Fruit fly (Drosophila melanogaster) whole organism, embryonic: ENCODE results near the gene CG6479.

ENCODE experiments used
- Ada2b ChIP-seq: fragments of 200-800 bp; sonication (Bioruptor generic); IDR thresholded peaks from 2 replicates; pipeline ENCODE4 v1.3.6; 2022; ENCODE audit warnings: missing biosample characterization, missing genetic modification characterization
- Asciz ChIP-seq: fragments of 200-800 bp; sonication (Bioruptor generic); optimal IDR thresholded peaks from 2 replicates; lab custom pipeline; 2017; ENCODE audit warnings: missing biosample characterization, mild to moderate bottlenecking, missing genetic modification characterization, missing genetic modification reagents
- Atf6 ChIP-seq: fragments of 200-800 bp; sonication (Bioruptor generic); IDR thresholded peaks from 2 replicates; pipeline ENCODE4 v1.3.6; 2022; ENCODE audit warnings: missing biosample characterization, missing genetic modification characterization
- CG10147 ChIP-seq: fragments of 200-800 bp; sonication (Bioruptor generic); optimal IDR thresholded peaks from 2 replicates; lab custom pipeline; 2019; ENCODE audit warnings: missing biosample characterization, mild to moderate bottlenecking, missing genetic modification characterization, moderate library complexity
- CG10209 ChIP-seq: fragments of 200-800 bp; sonication (Bioruptor generic); optimal IDR thresholded peaks from 3 replicates; lab custom pipeline; 2017; ENCODE audit warnings: missing biosample characterization, mild to moderate bottlenecking, missing genetic modification characterization, missing genetic modification reagents
- CG10274 ChIP-seq: fragments of 200-800 bp; sonication (Bioruptor generic); optimal IDR thresholded peaks from 3 replicates; lab custom pipeline; 2017; ENCODE audit warnings: missing biosample characterization, mild to moderate bottlenecking, missing genetic modification characterization
- CG10366 ChIP-seq: fragments of 200-800 bp; sonication (Bioruptor generic); IDR thresholded peaks from 2 replicates; pipeline ENCODE4 v1.3.6; 2022; ENCODE audit warnings: missing biosample characterization, missing genetic modification characterization
- CG10462 ChIP-seq: fragments of 200-800 bp; sonication (Bioruptor generic); optimal IDR thresholded peaks from 2 replicates; lab custom pipeline; 2016; ENCODE audit warnings: missing biosample characterization, missing genetic modification characterization
- CG10654 ChIP-seq: fragments of 200-800 bp; sonication (Bioruptor generic); optimal IDR thresholded peaks from 2 replicates; lab custom pipeline; 2016; ENCODE audit warnings: missing biosample characterization, missing genetic modification characterization
- CG11093 ChIP-seq: fragments of 200-800 bp; sonication (Bioruptor generic); IDR thresholded peaks from 3 replicates; pipeline ENCODE4 v1.3.6; 2022; ENCODE audit warnings: missing biosample characterization, missing genetic modification characterization
- CG11504 ChIP-seq: fragments of 200-800 bp; sonication (Bioruptor generic); optimal IDR thresholded peaks from 3 replicates; lab custom pipeline; 2019; ENCODE audit warnings: missing biosample characterization, mild to moderate bottlenecking, missing genetic modification characterization, moderate library complexity
- CG12219 ChIP-seq: fragments of 200-800 bp; sonication (Bioruptor generic); optimal IDR thresholded peaks from 3 replicates; lab custom pipeline; 2018; ENCODE audit warnings: missing biosample characterization, mild to moderate bottlenecking, missing genetic modification characterization
- CG12659 ChIP-seq: fragments of 200-800 bp; sonication (Bioruptor generic); optimal IDR thresholded peaks from 3 replicates; lab custom pipeline; 2017; ENCODE audit warnings: mild to moderate bottlenecking, missing biosample characterization, missing genetic modification reagents, missing genetic modification characterization
- CG13894 ChIP-seq: fragments of 200-800 bp; sonication (Bioruptor generic); optimal IDR thresholded peaks from 3 replicates; lab custom pipeline; 2018; ENCODE audit warnings: missing biosample characterization, mild to moderate bottlenecking, missing genetic modification characterization, moderate library complexity
- CG15479 ChIP-seq: fragments of 200-800 bp; sonication (Bioruptor generic); optimal IDR thresholded peaks from 3 replicates; lab custom pipeline; 2019; ENCODE audit warnings: missing biosample characterization, mild to moderate bottlenecking, missing genetic modification characterization, moderate library complexity
- CG17328 ChIP-seq: fragments of 200-800 bp; sonication (Bioruptor generic); IDR thresholded peaks from 2 replicates; pipeline ENCODE4 v1.3.6; 2022; ENCODE audit warnings: missing biosample characterization, missing genetic modification characterization
- CG32767 ChIP-seq: fragments of 200-800 bp; sonication (Bioruptor generic); IDR thresholded peaks from 2 replicates; pipeline ENCODE4 v1.3.6; 2022; ENCODE audit warnings: missing biosample characterization, missing genetic modification characterization
- CG34422 ChIP-seq: fragments of 200-800 bp; sonication (Bioruptor generic); IDR thresholded peaks from 3 replicates; pipeline ENCODE4 v1.3.6; 2022; ENCODE audit warnings: missing biosample characterization, missing genetic modification characterization
- CG6683 ChIP-seq: fragments of 200-800 bp; sonication (Bioruptor generic); optimal IDR thresholded peaks from 2 replicates; lab custom pipeline; 2017; ENCODE audit warnings: missing biosample characterization, mild to moderate bottlenecking, missing genetic modification characterization, missing genetic modification reagents
- CG7372 ChIP-seq: fragments of 200-800 bp; sonication (Bioruptor generic); IDR thresholded peaks from 2 replicates; pipeline ENCODE4 v1.3.6; 2022; ENCODE audit warnings: missing biosample characterization, missing genetic modification characterization
- CG8765 ChIP-seq: fragments of 200-800 bp; sonication (Bioruptor generic); IDR thresholded peaks from 2 replicates; pipeline ENCODE4 v1.3.6; 2022; ENCODE audit warnings: missing biosample characterization, missing genetic modification characterization
- CG9609 ChIP-seq: fragments of 200-800 bp; sonication (Bioruptor generic); optimal IDR thresholded peaks from 3 replicates; lab custom pipeline; 2016; ENCODE audit warnings: missing biosample characterization, missing genetic modification characterization
- CoRest ChIP-seq: fragments of 200-800 bp; sonication (Bioruptor generic); optimal IDR thresholded peaks from 3 replicates; lab custom pipeline; 2018; ENCODE audit warnings: missing biosample characterization, mild to moderate bottlenecking, missing genetic modification characterization, moderate library complexity
- E2f1 ChIP-seq: fragments of 200-800 bp; sonication (Bioruptor generic); IDR thresholded peaks from 2 replicates; pipeline ENCODE4 v1.3.6; 2022; ENCODE audit warnings: missing biosample characterization, missing genetic modification characterization
- HHEX ChIP-seq: fragments of 200-800 bp; sonication (Bioruptor generic); optimal IDR thresholded peaks from 3 replicates; lab custom pipeline; 2017; ENCODE audit warnings: missing biosample characterization, mild to moderate bottlenecking, missing genetic modification characterization, missing genetic modification reagents
- HLH3B ChIP-seq: fragments of 200-800 bp; sonication (Bioruptor generic); IDR thresholded peaks from 2 replicates; pipeline ENCODE4 v1.3.6; 2022; ENCODE audit warnings: missing biosample characterization, missing genetic modification characterization
- Hand ChIP-seq: fragments of 200-800 bp; sonication (Bioruptor generic); optimal IDR thresholded peaks from 2 replicates; lab custom pipeline; 2017; ENCODE audit warnings: mild to moderate bottlenecking, missing biosample characterization, missing genetic modification reagents, missing genetic modification characterization
- Hr78 ChIP-seq, 2 experiments: fragments of 200-800 bp in 1 of 2; fragments of >200 bp in 1 of 2; sonication (Bioruptor generic) in 1 of 2; optimal IDR thresholded peaks; 2 replicates each; lab custom pipeline; 2017 to 2019; ENCODE audit warnings: missing biosample characterization in 2 of 2, missing genetic modification characterization in 2 of 2, mild to moderate bottlenecking in 1 of 2, moderate library complexity in 1 of 2
- Meics ChIP-seq: fragments of 200-800 bp; sonication (Bioruptor generic); optimal IDR thresholded peaks from 2 replicates; lab custom pipeline; 2017; ENCODE audit warnings: missing biosample characterization, mild to moderate bottlenecking, missing genetic modification characterization
- NfI ChIP-seq: fragments of 200-800 bp; sonication (Bioruptor generic); optimal IDR thresholded peaks from 3 replicates; lab custom pipeline; 2018; ENCODE audit warnings: missing biosample characterization, mild to moderate bottlenecking, missing genetic modification characterization, moderate library complexity
- ap ChIP-seq: fragments of 200-800 bp; sonication (Bioruptor generic); IDR thresholded peaks from 2 replicates; pipeline ENCODE4 v1.3.6; 2022; ENCODE audit warnings: missing biosample characterization, missing genetic modification characterization
- bowl ChIP-seq: fragments of 200-800 bp; sonication (Bioruptor generic); IDR thresholded peaks from 2 replicates; pipeline ENCODE4 v1.3.6; 2022; ENCODE audit warnings: missing biosample characterization, missing genetic modification characterization
- caup ChIP-seq: fragments of 200-800 bp; sonication (Bioruptor generic); optimal IDR thresholded peaks from 3 replicates; lab custom pipeline; 2017; ENCODE audit warnings: missing biosample characterization, mild to moderate bottlenecking, missing genetic modification characterization, moderate library complexity; ENCODE audit not compliant: severe bottlenecking
- croc ChIP-seq: fragments of 200-800 bp; sonication (Bioruptor generic); conservative IDR thresholded peaks from 3 replicates; pipeline ENCODE4 v1.3.6; 2022; ENCODE audit warnings: missing biosample characterization, missing genetic modification characterization
- dati ChIP-seq: fragments of 200-800 bp; sonication (Bioruptor generic); IDR thresholded peaks from 2 replicates; pipeline ENCODE4 v1.3.6; 2022; ENCODE audit warnings: missing biosample characterization, missing genetic modification characterization
- emc ChIP-seq: fragments of 200-800 bp; sonication (Bioruptor generic); optimal IDR thresholded peaks from 2 replicates; lab custom pipeline; 2016; ENCODE audit warnings: missing biosample characterization, missing genetic modification characterization
- eyg ChIP-seq: fragments of 200-800 bp; sonication (Bioruptor generic); optimal IDR thresholded peaks from 3 replicates; lab custom pipeline; 2016; ENCODE audit warnings: missing biosample characterization, missing genetic modification characterization
- ftz-f1 ChIP-seq: fragments of 200-800 bp; sonication (Bioruptor generic); optimal IDR thresholded peaks from 2 replicates; lab custom pipeline; 2016; ENCODE audit warnings: missing biosample characterization, missing genetic modification characterization
- nom ChIP-seq: fragments of 200-800 bp; sonication (Bioruptor generic); optimal IDR thresholded peaks from 2 replicates; lab custom pipeline; 2017; ENCODE audit warnings: missing biosample characterization, missing genetic modification characterization, mild to moderate bottlenecking, moderate library complexity, missing genetic modification reagents
- org-1 ChIP-seq: fragments of 200-800 bp; sonication (Bioruptor generic); optimal IDR thresholded peaks from 2 replicates; lab custom pipeline; 2017; ENCODE audit warnings: missing biosample characterization, missing genetic modification characterization
- pan ChIP-seq, 4 experiments: fragments of >200 bp in 3 of 4; fragments of 200-800 bp in 1 of 4; sonication (Bioruptor generic) in 1 of 4; optimal IDR thresholded peaks in 3 of 4; IDR thresholded peaks in 1 of 4; 2 replicates each; pipeline versions ENCODE4 v1.3.6 to Lab custom; 2017 to 2022; ENCODE audit warnings: missing biosample characterization in 2 of 4, missing genetic modification characterization in 2 of 4, mixed read lengths in 1 of 4
- psq ChIP-seq: fragments of 200-800 bp; sonication (Bioruptor generic); optimal IDR thresholded peaks from 2 replicates; lab custom pipeline; 2017; ENCODE audit warnings: missing biosample characterization, missing genetic modification characterization
- pum ChIP-seq: fragments of 200-800 bp; sonication (Bioruptor generic); optimal IDR thresholded peaks from 2 replicates; lab custom pipeline; 2016; ENCODE audit warnings: missing biosample characterization, missing genetic modification characterization
- salm ChIP-seq: fragments of 200-800 bp; sonication (Bioruptor generic); optimal IDR thresholded peaks from 2 replicates; lab custom pipeline; 2018; ENCODE audit warnings: missing biosample characterization, mild to moderate bottlenecking, missing genetic modification characterization
- seq ChIP-seq: fragments of 200-800 bp; sonication (Bioruptor generic); IDR thresholded peaks from 2 replicates; pipeline ENCODE4 v1.3.6; 2022; ENCODE audit warnings: missing biosample characterization, missing genetic modification characterization
- tgo ChIP-seq: fragments of 200-800 bp; sonication (Bioruptor generic); IDR thresholded peaks from 3 replicates; pipeline ENCODE4 v1.3.6; 2022; ENCODE audit warnings: missing biosample characterization, missing genetic modification characterization
- trem ChIP-seq: fragments of 200-800 bp; optimal IDR thresholded peaks from 3 replicates; lab custom pipeline; 2019; ENCODE audit warnings: missing biosample characterization, mild to moderate bottlenecking, missing genetic modification characterization, moderate library complexity
- wdn ChIP-seq: fragments of 200-800 bp; sonication (Bioruptor generic); IDR thresholded peaks from 2 replicates; pipeline ENCODE4 v1.3.6; 2022; ENCODE audit warnings: missing biosample characterization, missing genetic modification characterization
- zfh1 ChIP-seq: fragments of 200-800 bp; sonication (Bioruptor generic); IDR thresholded peaks from 3 replicates; pipeline ENCODE4 v1.3.6; 2022; ENCODE audit warnings: missing biosample characterization, missing genetic modification characterization

CG6479 gene

dm6 chr3L:17310509-17310908 is 28.6 kb downstream of the CG6479 start (continued):
- peak; percentile 37 for TF ChIP-seq HHEX (GFP tag; lab: Kevin White, UChicago)
- TF ChIP-seq org-1 (GFP tag; lab: Kevin White, UChicago): peak; percentile 18
- TF ChIP-seq CG11093 (GFP tag; lab: Robert Waterston, UW): 0 out of 3 replicates have a peak, but pooled peaks have one; percentile 55
- peak; percentile 57 for TF ChIP-seq Meics
- TF ChIP-seq Hand (GFP tag; lab: Kevin White, UChicago): peak; percentile 20
- TF ChIP-seq seq: 0 out of 2 replicates have a peak, but pooled peaks have one; percentile 22
- peak; percentile 63; the same call in 2 of the 3 replicates for TF ChIP-seq zfh1 (GFP tag; lab: Robert Waterston, UW)
- no peak for TF ChIP-seq psq
- no peak for TF ChIP-seq bowl (GFP tag; lab: Robert Waterston, UW)
- TF ChIP-seq CG17328 (GFP tag; lab: Robert Waterston, UW): 0 out of 2 replicates have a peak, but pooled peaks have one; percentile 45
- TF ChIP-seq pum (GFP tag; lab: Kevin White, UChicago): no peak
- TF ChIP-seq trem (tag; lab: Kevin White, UChicago): peak; percentile 10
- 0 out of 2 replicates have a peak, but pooled peaks have one; percentile 51 for TF ChIP-seq CG7372
- no peak for TF ChIP-seq CG10209 (GFP tag; lab: Kevin White, UChicago)
- no peak for TF ChIP-seq ap
- peak; percentile 12; the same call in 1 of the 2 replicates for TF ChIP-seq CG8765 (GFP tag; lab: Robert Waterston, UW)
- TF ChIP-seq CG10462: no peak
- no peak for TF ChIP-seq emc (GFP tag; lab: Kevin White, UChicago)
- no peak for TF ChIP-seq dati (GFP tag; lab: Robert Waterston, UW)
- 0 out of 3 replicates have a peak, but pooled peaks have one; percentile 29 for TF ChIP-seq CG34422 (GFP tag; lab: Robert Waterston, UW)
- TF ChIP-seq CG11504 (tag; lab: Kevin White, UChicago): peak; percentile 75
- no peak for TF ChIP-seq pan (optimal IDR thresholded peaks at IDR 0.05; lab: Kevin White, UChicago)
- TF ChIP-seq pan (GFP tag; optimal IDR thresholded peaks at IDR 0.05 in 1 of 2, IDR thresholded peaks at IDR 0.05 in 1 of 2): peak in 1 of 2 experiments; percentile 60
- TF ChIP-seq Asciz: peak; percentile 53
- TF ChIP-seq CG6683 (GFP tag; lab: Kevin White, UChicago): peak; percentile 60
- peak; percentile 48 for TF ChIP-seq CG10147
- TF ChIP-seq NfI (GFP tag; lab: Kevin White, UChicago): peak; percentile 1
- no peak for TF ChIP-seq CG10274 (GFP tag; lab: Kevin White, UChicago)
- TF ChIP-seq CG10654 (GFP tag; lab: Kevin White, UChicago): no peak
- TF ChIP-seq ftz-f1 (GFP tag; lab: Kevin White, UChicago): no peak
- TF ChIP-seq CG15479: no peak
- peak; percentile 57 for TF ChIP-seq caup (GFP tag; lab: Kevin White, UChicago)
- no peak for TF ChIP-seq Hr78 (GFP tag; optimal IDR thresholded peaks at IDR 0.05; lab: Kevin White, UChicago)
- peak; percentile 62 for TF ChIP-seq Ada2b (GFP tag; lab: Robert Waterston, UW)
- TF ChIP-seq CG12219 (GFP tag; lab: Kevin White, UChicago): no peak
- TF ChIP-seq wdn: 0 out of 2 replicates have a peak, but pooled peaks have one; percentile 14
- TF ChIP-seq croc (GFP tag; lab: Robert Waterston, UW): no peak; the same call in 2 of the 3 replicates
- TF ChIP-seq CoRest (tag; lab: Kevin White, UChicago): peak; percentile 29
- TF ChIP-seq CG10366 (GFP tag; lab: Robert Waterston, UW): peak; percentile 23; the same call in 1 of the 2 replicates
- TF ChIP-seq CG12659 (GFP tag; lab: Kevin White, UChicago): peak; percentile 19
- 0 out of 2 replicates have a peak, but pooled peaks have one; percentile 23 for TF ChIP-seq CG32767
- no peak for TF ChIP-seq nom (GFP tag; lab: Kevin White, UChicago)
- TF ChIP-seq HLH3B: peak; percentile 48; the same call in 1 of the 2 replicates
- TF ChIP-seq Atf6 (GFP tag; lab: Robert Waterston, UW): 0 out of 2 replicates have a peak, but pooled peaks have one; percentile 38
- TF ChIP-seq E2f1 (GFP tag; lab: Robert Waterston, UW): no peak
- TF ChIP-seq CG9609 (GFP tag; lab: Kevin White, UChicago): no peak
- no peak for TF ChIP-seq eyg (GFP tag; lab: Kevin White, UChicago)
- peak; percentile 60 for TF ChIP-seq CG13894 (tag; lab: Kevin White, UChicago)
- TF ChIP-seq salm (tag; lab: Kevin White, UChicago): no peak
- peak; percentile 52; the same call in 2 of the 3 replicates for TF ChIP-seq tgo (GFP tag; lab: Robert Waterston, UW)
